Worm (Caenorhabditis elegans) whole organism, L4 larva: ENCODE data around the gene rars-1.
A peak's percentile ranks its signal among the peaks of the same experiment; 100 is the strongest.
"Not testable (repeated sequence)": the region's sequence is repeated elsewhere in the genome, so short reads cannot be mapped to it uniquely, and the experiment has no call there.

Source experiments
- D1046.2 ChIP-seq: fragments of 200-800 bp; sonication (Bioruptor generic); IDR thresholded peaks from 2 replicates; pipeline ENCODE4 v1.3.6; 2022; ENCODE audit warnings: missing genetic modification characterization, missing compliant biosample characterization
- F26F4.8 ChIP-seq: fragments of 200-800 bp; sonication (Bioruptor generic); conservative IDR thresholded peaks from 2 replicates; pipeline ENCODE4 v1.3.6; 2022; ENCODE audit warnings: missing genetic modification characterization, missing compliant biosample characterization
- F37D6.2 ChIP-seq: sonication (generic microtip); optimal IDR thresholded peaks from 2 replicates; lab custom pipeline; 2016; ENCODE audit warnings: mild to moderate bottlenecking, missing genetic modification characterization, missing compliant biosample characterization
- F49E8.2 ChIP-seq: sonication (generic microtip); optimal IDR thresholded peaks from 2 replicates; lab custom pipeline; 2016; ENCODE audit warnings: missing compliant biosample characterization, mild to moderate bottlenecking, missing genetic modification characterization, borderline replicate concordance
- T26A8.4 ChIP-seq: fragments of 200-800 bp; sonication (Bioruptor generic); IDR thresholded peaks from 2 replicates; pipeline ENCODE4 v1.3.6; 2022; ENCODE audit warnings: missing genetic modification characterization, missing compliant biosample characterization
- Y48G9A.11 ChIP-seq: fragments of 200-800 bp; sonication (Bioruptor generic); IDR thresholded peaks from 2 replicates; pipeline ENCODE4 v1.3.6; 2022; ENCODE audit warnings: missing genetic modification reagents, missing genetic modification characterization, missing compliant biosample characterization
- aha-1 ChIP-seq: fragments of 150-350 bp; peaks from one replicate; lab custom pipeline; 2014; ENCODE audit warnings: missing biosample characterization, missing genetic modification characterization
- arid-1 ChIP-seq: fragments of 200-800 bp; sonication (Bioruptor generic); conservative IDR thresholded peaks from 2 replicates; pipeline ENCODE4 v1.3.6; 2022; ENCODE audit warnings: missing genetic modification reagents, missing genetic modification characterization, missing compliant biosample characterization
- ceh-20 ChIP-seq: fragments of 200-800 bp; sonication (Bioruptor generic); IDR thresholded peaks from 2 replicates; pipeline ENCODE4 v1.3.6; 2022; ENCODE audit warnings: missing genetic modification reagents, missing genetic modification characterization, missing compliant biosample characterization
- ces-1 ChIP-seq: fragments of 150-350 bp; sonication (generic microtip); optimal IDR thresholded peaks from 4 replicates; lab custom pipeline; 2014; ENCODE audit warnings: missing biosample characterization, missing genetic modification reagents, missing genetic modification characterization
- ctbp-1 ChIP-seq: fragments of 200-800 bp; sonication (Bioruptor generic); IDR thresholded peaks from 2 replicates; pipeline ENCODE4 v1.3.6; 2022; ENCODE audit warnings: missing genetic modification reagents, missing genetic modification characterization, missing compliant biosample characterization
- dmd-6 ChIP-seq: fragments of 200-800 bp; sonication (Bioruptor generic); IDR thresholded peaks from 2 replicates; pipeline ENCODE4 v1.3.6; 2022; ENCODE audit warnings: missing genetic modification reagents, missing genetic modification characterization, missing compliant biosample characterization
- dmd-9 ChIP-seq: fragments of 200-800 bp; sonication (Bioruptor generic); IDR thresholded peaks from 2 replicates; pipeline ENCODE4 v1.3.6; 2022; ENCODE audit warnings: missing genetic modification reagents, missing genetic modification characterization, missing compliant biosample characterization
- dpl-1 ChIP-seq: fragments of 150-350 bp; optimal IDR thresholded peaks from 2 replicates; lab custom pipeline; 2014; ENCODE audit warnings: missing biosample characterization, missing genetic modification reagents, missing genetic modification characterization
- dve-1 ChIP-seq: sonication (generic microtip); optimal IDR thresholded peaks from 2 replicates; lab custom pipeline; 2017; ENCODE audit warnings: antibody characterized with exemption, mild to moderate bottlenecking, missing genetic modification characterization, missing compliant biosample characterization; ENCODE audit not compliant: insufficient read depth
- egl-43 ChIP-seq: fragments of 200-800 bp; sonication (Bioruptor generic); IDR thresholded peaks from 2 replicates; pipeline ENCODE4 v1.3.6; 2022; ENCODE audit warnings: missing genetic modification reagents, missing genetic modification characterization, missing compliant biosample characterization
- hlh-11 ChIP-seq: fragments of 200-800 bp; sonication (Bioruptor generic); optimal IDR thresholded peaks from 2 replicates; lab custom pipeline; 2018; ENCODE audit warnings: mild to moderate bottlenecking, missing genetic modification characterization, missing compliant biosample characterization
- hmg-1.1 ChIP-seq: fragments of 200-800 bp; sonication (Bioruptor generic); IDR thresholded peaks from 2 replicates; pipeline ENCODE4 v1.3.6; 2022; ENCODE audit warnings: missing genetic modification reagents, missing genetic modification characterization, missing compliant biosample characterization
- lim-7 ChIP-seq: fragments of 200-800 bp; sonication (Bioruptor generic); IDR thresholded peaks from 2 replicates; pipeline ENCODE4 v1.3.6; 2022; ENCODE audit warnings: missing genetic modification characterization, missing compliant biosample characterization
- lin-29 ChIP-seq: fragments of 200-800 bp; sonication (Bioruptor generic); IDR thresholded peaks from 2 replicates; pipeline ENCODE4 v1.3.6; 2022; ENCODE audit warnings: missing genetic modification reagents, missing genetic modification characterization, missing compliant biosample characterization
- lin-38 ChIP-seq: fragments of 200-800 bp; sonication (Bioruptor generic); IDR thresholded peaks from 2 replicates; pipeline ENCODE4 v1.3.6; 2022; ENCODE audit warnings: missing genetic modification reagents, missing genetic modification characterization, missing compliant biosample characterization
- lsy-2 ChIP-seq, 2 experiments: fragments of 150-350 bp in 1 of 2; sonication (generic microtip) in 1 of 2; optimal IDR thresholded peaks; 2 replicates each; lab custom pipeline; 2014 to 2017; ENCODE audit warnings: missing biosample characterization in 2 of 2, missing genetic modification characterization in 2 of 2
- madf-9 ChIP-seq: fragments of 200-800 bp; sonication (Bioruptor generic); conservative IDR thresholded peaks from 2 replicates; pipeline ENCODE4 v1.3.6; 2022; ENCODE audit warnings: missing genetic modification reagents, missing genetic modification characterization, missing compliant biosample characterization
- mdt-29 ChIP-seq: fragments of 200-800 bp; sonication (Bioruptor generic); IDR thresholded peaks from 2 replicates; pipeline ENCODE4 v1.3.6; 2022; ENCODE audit warnings: missing genetic modification reagents, missing genetic modification characterization, missing compliant biosample characterization
- mep-1 ChIP-seq: fragments of 150-350 bp; sonication (generic microtip); optimal IDR thresholded peaks from 3 replicates; lab custom pipeline; 2014; ENCODE audit warnings: missing biosample characterization, missing genetic modification characterization
- mes-2 ChIP-seq: sonication (generic microtip); optimal IDR thresholded peaks from 2 replicates; lab custom pipeline; 2016; ENCODE audit warnings: missing genotype, mild to moderate bottlenecking, missing genetic modification characterization, missing compliant biosample characterization; ENCODE audit not compliant: poor library complexity, severe bottlenecking
- mxl-3 ChIP-seq: fragments of 200-800 bp; sonication (Bioruptor generic); optimal IDR thresholded peaks from 2 replicates; lab custom pipeline; 2018; ENCODE audit warnings: mild to moderate bottlenecking, missing genetic modification characterization, missing compliant biosample characterization
- nhr-28 ChIP-seq: fragments of 150-350 bp; optimal IDR thresholded peaks from 2 replicates; lab custom pipeline; 2014; ENCODE audit warnings: missing biosample characterization, missing genetic modification characterization
- nhr-42 ChIP-seq: fragments of 200-800 bp; sonication (Bioruptor generic); IDR thresholded peaks from 2 replicates; pipeline ENCODE4 v1.3.6; 2022; ENCODE audit warnings: missing genetic modification characterization, missing compliant biosample characterization
- pha-4 ChIP-seq, 2 experiments: fragments of 150-350 bp in 1 of 2; fragments of 200-800 bp in 1 of 2; sonication (Bioruptor generic) in 1 of 2; IDR thresholded peaks in 1 of 2; optimal IDR thresholded peaks in 1 of 2; 2 replicates each; pipeline versions ENCODE4 v1.3.6 to Lab custom; 2014 to 2022; ENCODE audit warnings: missing genetic modification characterization in 2 of 2, missing genetic modification reagents in 2 of 2, missing biosample characterization in 1 of 2, missing compliant biosample characterization in 1 of 2
- php-3 ChIP-seq: fragments of 200-800 bp; sonication (Bioruptor generic); IDR thresholded peaks from 2 replicates; pipeline ENCODE4 v1.3.6; 2022; ENCODE audit warnings: missing genetic modification reagents, missing genetic modification characterization, missing compliant biosample characterization
- rbr-2 ChIP-seq: sonication (generic microtip); optimal IDR thresholded peaks from 2 replicates; lab custom pipeline; 2016; ENCODE audit warnings: missing genotype, missing genetic modification characterization, missing compliant biosample characterization
- set-16 ChIP-seq: fragments of 200-800 bp; sonication (Bioruptor generic); IDR thresholded peaks from 2 replicates; pipeline ENCODE4 v1.3.6; 2022; ENCODE audit warnings: missing genetic modification reagents, missing genetic modification characterization, missing compliant biosample characterization
- snpc-1.2 ChIP-seq: fragments of 200-800 bp; sonication (Bioruptor generic); IDR thresholded peaks from 2 replicates; pipeline ENCODE4 v1.3.6; 2022; ENCODE audit warnings: missing genetic modification reagents, missing genetic modification characterization, missing compliant biosample characterization
- vab-7 ChIP-seq: fragments of 200-800 bp; sonication (Bioruptor generic); IDR thresholded peaks from 2 replicates; pipeline ENCODE4 v1.3.6; 2022; ENCODE audit warnings: missing genetic modification reagents, missing genetic modification characterization, missing compliant biosample characterization
- zag-1 ChIP-seq: fragments of 150-350 bp; optimal IDR thresholded peaks from 2 replicates; lab custom pipeline; 2014; ENCODE audit warnings: missing biosample characterization, missing genetic modification characterization

The rars-1 gene

DNA sequence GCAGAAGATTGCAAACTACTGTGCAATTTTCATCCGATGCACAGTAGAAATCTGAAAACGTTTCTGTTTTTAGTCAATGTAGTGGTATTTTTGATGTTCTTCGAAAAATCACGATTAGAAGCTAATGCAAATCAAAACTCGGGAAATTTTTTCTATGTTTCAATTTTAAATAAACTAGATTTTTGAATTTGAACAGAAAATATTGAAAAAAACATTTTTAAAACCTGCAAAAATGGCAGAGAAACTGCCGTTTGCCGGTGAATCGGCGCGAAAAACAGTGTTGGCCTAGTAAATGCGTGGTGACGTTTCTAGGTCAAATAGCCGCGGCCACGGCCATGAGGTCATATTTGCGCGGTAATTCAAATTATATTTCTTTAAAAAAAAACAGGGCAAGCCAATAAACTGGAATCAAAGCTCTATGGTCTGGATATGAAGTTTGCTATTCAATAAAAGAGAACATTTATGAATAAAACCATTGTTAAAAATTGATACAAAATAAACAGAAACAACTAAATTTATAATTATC is 13.2 kb upstream of the rars-1 start, which contains the start of gene set-2 (continued):
- peak; percentile 44 for TF ChIP-seq F49E8.2 (tag; lab: Kevin White, UChicago)
- TF ChIP-seq arid-1 (GFP tag; lab: Robert Waterston, UW): peak; percentile 63
- no peak for TF ChIP-seq zag-1 (tag; lab: Kevin White, UChicago)
- TF ChIP-seq, all 104 proteins: peak for 29

- TF ChIP-seq F26F4.8 (GFP tag; lab: Robert Waterston, UW) (0 out of 2 replicates have a peak, but pooled peaks have one; percentile 51), aha-1 (tag; lab: Kevin White, UChicago) (peak; percentile 67), rbr-2 (no peak), dmd-6 (GFP tag; lab: Robert Waterston, UW) (no peak)
Observed at ce11 chrIII:4924134-4924533, 7.2 kb upstream of the rars-1 start.

DNA sequence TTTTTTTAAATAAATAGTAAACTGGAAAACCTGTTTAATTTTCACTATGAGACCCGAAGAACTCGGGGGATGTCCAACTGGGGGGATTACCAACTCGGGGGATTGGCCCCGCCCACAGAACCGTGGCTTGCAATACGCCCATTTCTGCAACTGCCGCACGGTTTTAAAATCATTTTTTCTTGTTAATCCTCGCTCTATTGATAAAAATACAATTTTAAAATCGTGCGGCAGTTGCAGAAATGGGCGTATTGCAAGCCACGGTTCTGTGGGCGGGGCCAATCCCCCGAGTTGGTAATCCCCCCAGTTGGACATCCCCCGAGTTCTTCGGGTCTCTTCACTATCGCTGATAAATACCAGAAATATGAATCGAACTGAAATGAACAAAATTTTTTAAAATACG is 5.0 kb upstream of the rars-1 start, which contains the start of gene mmab-1:
mmab-1 (minus strand) TSS at position 95 of the 400 bp plus-strand sequence.
- TF ChIP-seq dve-1 (tag; lab: Kevin White, UChicago): peak; percentile 29
- 0 out of 2 replicates have a peak, but pooled peaks have one; percentile 40 for TF ChIP-seq arid-1 (GFP tag; lab: Robert Waterston, UW)
- TF ChIP-seq dmd-9 (GFP tag; lab: Robert Waterston, UW): peak; percentile 68; the same call in 1 of the 2 replicates
- TF ChIP-seq mdt-29: peak; percentile 41; the same call in 1 of the 2 replicates
- TF ChIP-seq hlh-11 (tag; lab: Kevin White, UChicago): peak; percentile 36
- 0 out of 2 replicates have a peak, but pooled peaks have one; percentile 20 for TF ChIP-seq D1046.2 (GFP tag; lab: Robert Waterston, UW)
- peak; percentile 65 for TF ChIP-seq hmg-1.1 (GFP tag; lab: Robert Waterston, UW)
- TF ChIP-seq mes-2: peak; percentile 71
- TF ChIP-seq lin-38 (GFP tag; lab: Robert Waterston, UW): peak; percentile 87
- peak; percentile 85 for TF ChIP-seq ctbp-1 (GFP tag; lab: Robert Waterston, UW)
- peak; percentile 34 for TF ChIP-seq dpl-1
- peak; percentile 64; the same call in 1 of the 2 replicates for TF ChIP-seq egl-43
- TF ChIP-seq Y48G9A.11 (GFP tag; lab: Robert Waterston, UW): peak; percentile 49; the same call in 1 of the 2 replicates
- peak; percentile 4 for TF ChIP-seq nhr-28 (tag; lab: Kevin White, UChicago)
- TF ChIP-seq ceh-20 (GFP tag; lab: Robert Waterston, UW): peak; percentile 74
- TF ChIP-seq mxl-3 (GFP tag; lab: Kevin White, UChicago): peak; percentile 3
- TF ChIP-seq lsy-2 (tag; optimal IDR thresholded peaks at IDR 0.05; lab: Kevin White, UChicago): peak in 1 of 2 experiments; percentile 33
- 0 out of 2 replicates have a peak, but pooled peaks have one; percentile 8 for TF ChIP-seq lin-29 (GFP tag; lab: Robert Waterston, UW)
- TF ChIP-seq php-3 (GFP tag; lab: Robert Waterston, UW): peak; percentile 29; the same call in 1 of the 2 replicates
- TF ChIP-seq vab-7 (GFP tag; lab: Robert Waterston, UW): peak; percentile 80
- TF ChIP-seq T26A8.4 (GFP tag; lab: Robert Waterston, UW): peak; percentile 38
- peak; percentile 21; the same call in 1 of the 2 replicates for TF ChIP-seq pha-4 (GFP tag; IDR thresholded peaks at IDR 0.05; lab: Robert Waterston, UW)
- not testable (repeated sequence) for TF ChIP-seq pha-4 (tag; optimal IDR thresholded peaks at IDR 0.05; lab: Kevin White, UChicago)
- peak; percentile 21 for TF ChIP-seq F37D6.2 (tag; lab: Kevin White, UChicago)
- peak; percentile 45; the same call in 1 of the 2 replicates for TF ChIP-seq lim-7 (GFP tag; lab: Robert Waterston, UW)
- peak; percentile 14; the same call in 1 of the 2 replicates for TF ChIP-seq set-16
- TF ChIP-seq nhr-42 (GFP tag; lab: Robert Waterston, UW): peak; percentile 74; the same call in 1 of the 2 replicates
- TF ChIP-seq madf-9: peak; percentile 65; the same call in 1 of the 2 replicates
- TF ChIP-seq mep-1 (tag; lab: Kevin White, UChicago): peak; percentile 35
- TF ChIP-seq ces-1: peak; percentile 27
- TF ChIP-seq dmd-6 (GFP tag; lab: Robert Waterston, UW): peak; percentile 56
- TF ChIP-seq rbr-2: peak; percentile 50
- TF ChIP-seq snpc-1.2 (GFP tag; lab: Robert Waterston, UW): 0 out of 2 replicates have a peak, but pooled peaks have one; percentile 20
- TF ChIP-seq, all 104 proteins: peak for 32; not testable (repeated sequence) for 72
